Worm (Caenorhabditis elegans): ENCODE results near the gene Y24D9B.1.

DNA sequence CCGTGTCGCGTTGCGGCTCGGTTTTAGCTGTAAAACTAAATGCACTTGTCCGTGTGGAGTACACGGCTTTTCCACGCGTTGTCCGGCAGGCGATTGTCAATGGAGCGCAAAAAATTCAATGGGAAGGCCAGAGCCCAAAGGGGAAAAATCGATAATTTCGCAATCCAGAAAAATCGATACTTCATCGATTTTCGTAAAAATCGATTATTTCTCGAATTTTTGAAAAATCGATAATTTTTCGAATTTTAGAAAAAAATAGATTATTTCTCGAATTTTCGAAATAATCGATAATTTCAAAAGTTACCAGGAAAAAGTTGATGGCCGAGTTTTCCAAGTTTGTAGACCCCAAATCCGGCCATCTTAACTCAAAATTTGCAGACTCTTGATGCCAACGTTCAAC is 2.3 kb downstream of the Y24D9B.1 start:
- TF ChIP-seq cey-2 (tag; optimal IDR thresholded peaks at IDR 0.05; ENCODE audit: borderline replicate concordance, insufficient read depth) (no peak), egl-27 (tag; optimal IDR thresholded peaks at IDR 0.05) (no peak), egl-43 (GFP tag; IDR thresholded peaks at IDR 0.05) (no peak), fos-1 (tag; optimal IDR thresholded peaks at IDR 0.05) (no peak)

All from whole organism, L4 larva.